Fruit fly (Drosophila melanogaster): ENCODE measurements around the gene Pgant6.
A peak's percentile ranks its signal among the peaks of the same experiment; 100 is the strongest.

Gene Pgant6

dm6 chr3L:2772045-2772444 lies 10.0 kb upstream of the Pgant6 start, which contains the start of gene AhcyL1 (continued):
- no peak for TF ChIP-seq caup (GFP tag; optimal IDR thresholded peaks at IDR 0.05; ENCODE audit: severe bottlenecking)
- TF ChIP-seq Dll (GFP tag; IDR thresholded peaks at IDR 0.05; ENCODE audit: partially characterized antibody) = peak; percentile 37; the same call in 1 of the 4 replicates
- TF ChIP-seq pan (optimal IDR thresholded peaks at IDR 0.05) = no peak
- TF ChIP-seq pan (GFP tag; optimal IDR thresholded peaks at IDR 0.05 in 1 of 2, IDR thresholded peaks at IDR 0.05 in 1 of 2) = no peak
- no peak for TF ChIP-seq CG6654 (GFP tag; optimal IDR thresholded peaks at IDR 0.05)
- no peak for TF ChIP-seq ara (GFP tag; IDR thresholded peaks at IDR 0.05)
- TF ChIP-seq zf30C (GFP tag; optimal IDR thresholded peaks at IDR 0.05) = no peak
- TF ChIP-seq klu (GFP tag; IDR thresholded peaks at IDR 0.05) = no peak
- TF ChIP-seq CG16815 (GFP tag; optimal IDR thresholded peaks at IDR 0.05) = no peak
- no peak for TF ChIP-seq Dek (tag; optimal IDR thresholded peaks at IDR 0.05)
- no peak for TF ChIP-seq zfh2 (GFP tag; optimal IDR thresholded peaks at IDR 0.05)
- TF ChIP-seq CG17829 (tag; optimal IDR thresholded peaks at IDR 0.05) = peak; percentile 16
- no peak for TF ChIP-seq HmgD (GFP tag; optimal IDR thresholded peaks at IDR 0.05)
- TF ChIP-seq so (GFP tag; IDR thresholded peaks at IDR 0.05) = no peak
- TF ChIP-seq Oli (tag; optimal IDR thresholded peaks at IDR 0.05) = no peak
- TF ChIP-seq dmrt99B (tag; optimal IDR thresholded peaks at IDR 0.05) = no peak
- peak; percentile 9 for TF ChIP-seq nmo (GFP tag; optimal IDR thresholded peaks at IDR 0.05)
- TF ChIP-seq CG7556 (GFP tag; optimal IDR thresholded peaks at IDR 0.05) = no peak
- no peak for TF ChIP-seq inv (GFP tag; IDR thresholded peaks at IDR 0.05; ENCODE audit: partially characterized antibody)
- no peak for TF ChIP-seq CG14860 (GFP tag; IDR thresholded peaks at IDR 0.05; ENCODE audit: partially characterized antibody)
- TF ChIP-seq luna (GFP tag; optimal IDR thresholded peaks at IDR 0.05) = no peak
- no peak for TF ChIP-seq CG12071 (GFP tag; optimal IDR thresholded peaks at IDR 0.05)
- no peak for TF ChIP-seq Hr51 (GFP tag; optimal IDR thresholded peaks at IDR 0.05)
- no peak for TF ChIP-seq GATAe (GFP tag; conservative IDR thresholded peaks at IDR 0.05)
- no peak for TF ChIP-seq nerfin-1 (tag; optimal IDR thresholded peaks at IDR 0.05)
- TF ChIP-seq Lhr (GFP tag; optimal IDR thresholded peaks at IDR 0.05) = no peak
- TF ChIP-seq Six4 (GFP tag; optimal IDR thresholded peaks at IDR 0.05) = no peak
- no peak for TF ChIP-seq D19B (GFP tag; optimal IDR thresholded peaks at IDR 0.05)
- no peak for TF ChIP-seq ATbp (GFP tag; optimal IDR thresholded peaks at IDR 0.05)
- TF ChIP-seq CG15514 (GFP tag; optimal IDR thresholded peaks at IDR 0.05) = peak; percentile 27
- 0 out of 2 replicates have a peak, but pooled peaks have one; percentile 8 for TF ChIP-seq CG3847 (GFP tag; IDR thresholded peaks at IDR 0.05)
- no peak for TF ChIP-seq CG33557 (GFP tag; optimal IDR thresholded peaks at IDR 0.05)
- no peak for TF ChIP-seq al (GFP tag; IDR thresholded peaks at IDR 0.05)
- peak; percentile 8 for TF ChIP-seq Nf-YC (tag; optimal IDR thresholded peaks at IDR 0.05)
- peak; percentile 4 for TF ChIP-seq CG2116 (GFP tag; optimal IDR thresholded peaks at IDR 0.05)
- TF ChIP-seq CG10267 (tag; optimal IDR thresholded peaks at IDR 0.05) = peak; percentile 51
- no peak for TF ChIP-seq CG7745 (tag; optimal IDR thresholded peaks at IDR 0.05)
- peak; percentile 43 for TF ChIP-seq Med (GFP tag)
- no peak for TF ChIP-seq ab (GFP tag; optimal IDR thresholded peaks at IDR 0.05)
- TF ChIP-seq pum (GFP tag; optimal IDR thresholded peaks at IDR 0.05) = no peak
- TF ChIP-seq grn (GFP tag; optimal IDR thresholded peaks at IDR 0.05) = no peak
- TF ChIP-seq HLH4C (GFP tag; IDR thresholded peaks at IDR 0.05; ENCODE audit: partially characterized antibody) = 0 out of 3 replicates have a peak, but pooled peaks have one; percentile 33
- TF ChIP-seq Hey (tag; optimal IDR thresholded peaks at IDR 0.05) = no peak
- TF ChIP-seq CG34376 (GFP tag; optimal IDR thresholded peaks at IDR 0.05) = peak; percentile 22
- no peak for TF ChIP-seq CG10366 (GFP tag; IDR thresholded peaks at IDR 0.05)
- TF ChIP-seq cas (GFP tag; IDR thresholded peaks at IDR 0.05) = no peak
- TF ChIP-seq Fer3 (tag; optimal IDR thresholded peaks at IDR 0.05) = no peak
- TF ChIP-seq pros (GFP tag; optimal IDR thresholded peaks at IDR 0.05) = no peak
- TF ChIP-seq Optix (GFP tag; IDR thresholded peaks at IDR 0.05) = no peak
- TF ChIP-seq CG10274 (GFP tag; optimal IDR thresholded peaks at IDR 0.05) = no peak

Measured in whole organism, embryonic.